Fruit fly (Drosophila melanogaster) whole organism, pupa: Measurements from ENCODE around the gene CG18180.
A peak's percentile ranks its signal among the peaks of the same experiment; 100 is the strongest.

Source experiments
- CG10348 ChIP-seq: fragments of 200-800 bp; sonication (Bioruptor generic); IDR thresholded peaks from 2 replicates; pipeline ENCODE4 v1.3.6; 2022; ENCODE audit warnings: missing biosample characterization, missing genetic modification characterization
- CG12605 ChIP-seq: fragments of 200-800 bp; sonication (Bioruptor generic); IDR thresholded peaks from 2 replicates; pipeline ENCODE4 v1.3.6; 2022; ENCODE audit warnings: missing biosample characterization, missing genetic modification characterization
- CG13204 ChIP-seq: fragments of 200-800 bp; sonication (Bioruptor generic); optimal IDR thresholded peaks from 2 replicates; lab custom pipeline; 2018; ENCODE audit warnings: missing biosample characterization, mild to moderate bottlenecking, missing genetic modification characterization, moderate library complexity
- CG14655 ChIP-seq: fragments of 200-800 bp; sonication (Bioruptor generic); optimal IDR thresholded peaks from 3 replicates; lab custom pipeline; 2017; ENCODE audit warnings: mild to moderate bottlenecking, missing biosample characterization, missing genetic modification reagents, missing genetic modification characterization
- CG15710 ChIP-seq: fragments of 200-800 bp; sonication (Bioruptor generic); optimal IDR thresholded peaks from 2 replicates; lab custom pipeline; 2018; ENCODE audit warnings: missing biosample characterization, mild to moderate bottlenecking, missing genetic modification characterization, moderate library complexity
- CG17806 ChIP-seq: fragments of 200-800 bp; sonication (Bioruptor generic); optimal IDR thresholded peaks from 2 replicates; lab custom pipeline; 2018; ENCODE audit warnings: missing biosample characterization, mild to moderate bottlenecking, missing genetic modification characterization, moderate library complexity
- CG32121 ChIP-seq: fragments of 200-800 bp; sonication (Bioruptor generic); IDR thresholded peaks from 2 replicates; pipeline ENCODE4 v1.3.6; 2022; ENCODE audit warnings: missing biosample characterization, missing genetic modification characterization
- CG34367 ChIP-seq: fragments of 200-800 bp; sonication (Bioruptor generic); optimal IDR thresholded peaks from 2 replicates; lab custom pipeline; 2018; ENCODE audit warnings: missing biosample characterization, mild to moderate bottlenecking, missing genetic modification characterization
- CG4496 ChIP-seq: fragments of 200-800 bp; sonication (Bioruptor generic); IDR thresholded peaks from 3 replicates; pipeline ENCODE4 v1.3.6; 2022; ENCODE audit warnings: missing biosample characterization, missing genetic modification characterization
- CG8159 ChIP-seq: fragments of 200-800 bp; sonication (Bioruptor generic); optimal IDR thresholded peaks from 3 replicates; lab custom pipeline; 2018; ENCODE audit warnings: missing biosample characterization, mild to moderate bottlenecking, missing genetic modification characterization, moderate library complexity
- CG8301 ChIP-seq: fragments of 200-800 bp; sonication (Bioruptor generic); optimal IDR thresholded peaks from 2 replicates; lab custom pipeline; 2018; ENCODE audit warnings: missing biosample characterization, mild to moderate bottlenecking, missing genetic modification characterization
- CG9948 ChIP-seq: fragments of 200-800 bp; sonication (Bioruptor generic); optimal IDR thresholded peaks from 2 replicates; lab custom pipeline; 2018; ENCODE audit warnings: missing biosample characterization, mild to moderate bottlenecking, missing genetic modification characterization, moderate library complexity
- D1 ChIP-seq: fragments of 200-800 bp; sonication (Bioruptor generic); optimal IDR thresholded peaks from 2 replicates; lab custom pipeline; 2018; ENCODE audit warnings: missing biosample characterization, mild to moderate bottlenecking, missing genetic modification characterization, moderate library complexity
- EcR ChIP-seq: fragments of 200-800 bp; sonication (Bioruptor generic); optimal IDR thresholded peaks from 3 replicates; lab custom pipeline; 2019; ENCODE audit warnings: missing biosample characterization, missing genetic modification characterization, mild to moderate bottlenecking, moderate library complexity, missing genetic modification reagents
- Ets98B ChIP-seq: fragments of 200-800 bp; sonication (Bioruptor generic); IDR thresholded peaks from 2 replicates; pipeline ENCODE4 v1.3.6; 2022; ENCODE audit warnings: missing biosample characterization, missing genetic modification characterization
- Pif1A ChIP-seq: fragments of 200-800 bp; sonication (Bioruptor generic); optimal IDR thresholded peaks from 3 replicates; lab custom pipeline; 2016; ENCODE audit warnings: missing biosample characterization, missing genetic modification characterization
- Pif1B ChIP-seq: fragments of 200-800 bp; sonication (Bioruptor generic); optimal IDR thresholded peaks from 3 replicates; lab custom pipeline; 2016; ENCODE audit warnings: missing biosample characterization, missing genetic modification characterization
- Snoo ChIP-seq: fragments of 200-800 bp; sonication (Bioruptor generic); optimal IDR thresholded peaks from 3 replicates; lab custom pipeline; 2017; ENCODE audit warnings: missing biosample characterization, mild to moderate bottlenecking, missing genetic modification characterization, inconsistent platforms
- fd96Ca ChIP-seq: fragments of 200-800 bp; sonication (Bioruptor generic); IDR thresholded peaks from 3 replicates; pipeline ENCODE4 v1.3.6; 2022; ENCODE audit warnings: missing biosample characterization, missing genetic modification characterization
- gl ChIP-seq: fragments of 200-800 bp; sonication (Bioruptor generic); optimal IDR thresholded peaks from 2 replicates; lab custom pipeline; 2018; ENCODE audit warnings: missing biosample characterization, mild to moderate bottlenecking, missing genetic modification characterization
- rn ChIP-seq: fragments of 200-800 bp; sonication (Bioruptor generic); IDR thresholded peaks from 2 replicates; pipeline ENCODE4 v1.3.6; 2022; ENCODE audit warnings: missing biosample characterization, missing genetic modification characterization

CG18180 gene

dm6 chr3L:9638971-9639370 is 1.8 kb upstream of the CG18180 start, which contains the start of gene CG18179:
CG18179 (plus strand) TSS chr3L:9639271.
- TF ChIP-seq CG17806 (no peak), D1 (tag; lab: Kevin White, UChicago) (no peak), CG14655 (GFP tag; lab: Kevin White, UChicago) (no peak), CG15710 (tag; lab: Kevin White, UChicago) (no peak), Ets98B (no peak), CG32121 (GFP tag; lab: Robert Waterston, UW) (no peak), fd96Ca (GFP tag; lab: Robert Waterston, UW) (no peak), Pif1B (GFP tag; lab: Kevin White, UChicago) (no peak), CG8159 (tag; lab: Kevin White, UChicago) (no peak), CG8301 (tag; lab: Kevin White, UChicago) (no peak), Pif1A (no peak), CG9948 (tag; lab: Kevin White, UChicago) (no peak), CG10348 (GFP tag; lab: Robert Waterston, UW) (no peak), CG13204 (no peak)

- TF ChIP-seq CG12605 (GFP tag; lab: Robert Waterston, UW) (peak; percentile 94), D1 (tag; lab: Kevin White, UChicago) (no peak)
- TF ChIP-seq, all 21 proteins: peak for 1
Measured at dm6 chr3L:9643762-9644161, 2.9 kb downstream of the CG18180 start, which contains the start of gene CNMaR. CNMaR (plus strand) TSS chr3L:9644109.

- no peak for TF ChIP-seq Pif1A
- TF ChIP-seq CG13204 = peak; percentile 10
Measured at dm6 chr3L:9671372-9671771, 30.6 kb downstream of the CG18180 start.

- no peak for TF ChIP-seq CG32121 (GFP tag; lab: Robert Waterston, UW)
- no peak for TF ChIP-seq CG17806
- TF ChIP-seq Pif1B (GFP tag; lab: Kevin White, UChicago) = no peak
- no peak for TF ChIP-seq fd96Ca (GFP tag; lab: Robert Waterston, UW)
- no peak for TF ChIP-seq CG9948 (tag; lab: Kevin White, UChicago)
Measured at dm6 chr3L:9674300-9674699, 33.5 kb downstream of the CG18180 start.

- TF ChIP-seq CG4496 (GFP tag; lab: Robert Waterston, UW) (peak; percentile 88), Pif1A (peak; percentile 66), CG10348 (GFP tag; lab: Robert Waterston, UW) (no peak), CG8301 (tag; lab: Kevin White, UChicago) (no peak), CG34367 (tag; lab: Kevin White, UChicago) (no peak), CG13204 (no peak), CG14655 (GFP tag; lab: Kevin White, UChicago) (peak; percentile 55), fd96Ca (GFP tag; lab: Robert Waterston, UW) (no peak; the same call in 1 of the 3 replicates), gl (tag; lab: Kevin White, UChicago) (no peak), CG15710 (tag; lab: Kevin White, UChicago) (no peak), D1 (tag; lab: Kevin White, UChicago) (no peak), rn (GFP tag; lab: Robert Waterston, UW) (0 out of 2 replicates have a peak, but pooled peaks have one; percentile 14), Ets98B (peak; percentile 79), CG17806 (no peak), CG12605 (GFP tag; lab: Robert Waterston, UW) (peak; percentile 91), Snoo (tag; lab: Kevin White, UChicago) (peak; percentile 84), Pif1B (GFP tag; lab: Kevin White, UChicago) (peak; percentile 17), CG9948 (tag; lab: Kevin White, UChicago) (no peak), CG8159 (tag; lab: Kevin White, UChicago) (no peak), EcR (GFP tag; lab: Kevin White, UChicago) (no peak), CG32121 (GFP tag; lab: Robert Waterston, UW) (peak; percentile 73)
Measured at dm6 chr3L:9675528-9675963, 34.7 kb downstream of the CG18180 start.

dm6 chr3L:9677260-9677659 is 36.4 kb downstream of the CG18180 start:
- no peak for TF ChIP-seq CG34367 (tag; lab: Kevin White, UChicago)
- no peak for TF ChIP-seq CG12605 (GFP tag; lab: Robert Waterston, UW)
- TF ChIP-seq CG32121 (GFP tag; lab: Robert Waterston, UW) = no peak
- no peak for TF ChIP-seq CG4496 (GFP tag; lab: Robert Waterston, UW)
- no peak for TF ChIP-seq CG8301 (tag; lab: Kevin White, UChicago)
- TF ChIP-seq D1 (tag; lab: Kevin White, UChicago) = no peak
- no peak for TF ChIP-seq CG17806
- TF ChIP-seq rn (GFP tag; lab: Robert Waterston, UW) = no peak
- no peak for TF ChIP-seq gl (tag; lab: Kevin White, UChicago)
- no peak for TF ChIP-seq EcR (GFP tag; lab: Kevin White, UChicago)
- no peak for TF ChIP-seq CG10348 (GFP tag; lab: Robert Waterston, UW)
- TF ChIP-seq Ets98B = no peak
- no peak for TF ChIP-seq Pif1B (GFP tag; lab: Kevin White, UChicago)
- TF ChIP-seq CG14655 (GFP tag; lab: Kevin White, UChicago) = no peak

- TF ChIP-seq CG12605 (GFP tag; lab: Robert Waterston, UW) = no peak
- TF ChIP-seq Pif1A = peak; percentile 43
- no peak for TF ChIP-seq gl (tag; lab: Kevin White, UChicago)
- peak; percentile 20 for TF ChIP-seq Pif1B (GFP tag; lab: Kevin White, UChicago)
- no peak for TF ChIP-seq D1 (tag; lab: Kevin White, UChicago)
- TF ChIP-seq CG8301 (tag; lab: Kevin White, UChicago) = peak; percentile 16
- TF ChIP-seq EcR (GFP tag; lab: Kevin White, UChicago) = peak; percentile 85
- TF ChIP-seq CG17806 = peak; percentile 3
- TF ChIP-seq CG4496 (GFP tag; lab: Robert Waterston, UW) = no peak
- TF ChIP-seq, all 21 proteins: peak for 5
Measured at dm6 chr3L:9678007-9678497, 37.2 kb downstream of the CG18180 start.
